Worm (Caenorhabditis elegans) whole organism, L2 larva: ENCODE data around the gene C18A11.1.

Experiments used
- F13H6.1 ChIP-seq: sonication (generic microtip); optimal IDR thresholded peaks from 2 replicates; lab custom pipeline; 2016; ENCODE audit warnings: missing genetic modification characterization, missing compliant biosample characterization
- alr-1 ChIP-seq: fragments of 150-350 bp; optimal IDR thresholded peaks from 2 replicates; lab custom pipeline; 2014; ENCODE audit warnings: missing biosample characterization, missing genetic modification characterization
- ceh-16 ChIP-seq: fragments of 150-350 bp; optimal IDR thresholded peaks from 2 replicates; lab custom pipeline; 2014; ENCODE audit warnings: missing biosample characterization, missing genetic modification characterization
- ceh-82 ChIP-seq: fragments of 150-350 bp; optimal IDR thresholded peaks from 2 replicates; lab custom pipeline; 2014; ENCODE audit warnings: missing biosample characterization, missing genetic modification characterization
- egl-27 ChIP-seq: sonication (generic microtip); optimal IDR thresholded peaks from 3 replicates; lab custom pipeline; 2017; ENCODE audit warnings: missing biosample characterization, missing genetic modification reagents, missing genetic modification characterization
- fos-1 ChIP-seq: fragments of 150-350 bp; optimal IDR thresholded peaks from 2 replicates; lab custom pipeline; 2014; ENCODE audit warnings: missing biosample characterization, missing genetic modification characterization
- lin-13 ChIP-seq: fragments of 150-350 bp; optimal IDR thresholded peaks from 2 replicates; lab custom pipeline; 2014; ENCODE audit warnings: missing biosample characterization, missing genetic modification reagents, missing genetic modification characterization
- nhr-11 ChIP-seq: fragments of 150-350 bp; optimal IDR thresholded peaks from 2 replicates; lab custom pipeline; 2014; ENCODE audit warnings: missing biosample characterization, missing genetic modification characterization
- nhr-6 ChIP-seq: fragments of 150-350 bp; optimal IDR thresholded peaks from 2 replicates; lab custom pipeline; 2014; ENCODE audit warnings: missing biosample characterization, missing genetic modification characterization
- nhr-77 ChIP-seq: fragments of 150-350 bp; optimal IDR thresholded peaks from 2 replicates; lab custom pipeline; 2014; ENCODE audit warnings: missing biosample characterization, missing genetic modification characterization
- sem-4 ChIP-seq: fragments of 150-350 bp; optimal IDR thresholded peaks from 2 replicates; lab custom pipeline; 2014; ENCODE audit warnings: missing biosample characterization, missing genetic modification reagents, missing genetic modification characterization

DNA sequence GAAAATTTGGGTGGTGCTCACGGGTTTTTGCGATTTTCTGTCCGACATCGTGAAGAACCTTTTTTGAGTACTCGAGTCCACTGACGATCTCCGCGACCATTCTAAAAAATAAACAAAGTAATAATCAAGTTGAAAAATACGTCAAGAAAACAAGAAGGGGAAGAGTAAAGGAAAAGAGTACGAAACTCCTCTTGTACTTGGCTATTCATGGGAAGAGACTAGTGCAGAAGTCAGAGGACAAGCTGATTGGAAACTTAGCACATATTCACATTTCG lies 17.3 kb downstream of the C18A11.1 start, which contains the start of gene dao-3:
- TF ChIP-seq nhr-6 (tag; lab: Kevin White, UChicago) = no peak
- TF ChIP-seq nhr-11 = no peak
- no peak for TF ChIP-seq ceh-16 (tag; lab: Kevin White, UChicago)
- no peak for TF ChIP-seq F13H6.1 (tag; lab: Kevin White, UChicago)
- TF ChIP-seq alr-1 (tag; lab: Kevin White, UChicago) = no peak
- TF ChIP-seq nhr-77 (tag; lab: Kevin White, UChicago) = no peak
- TF ChIP-seq egl-27 (tag; lab: Kevin White, UChicago) = no peak
- no peak for TF ChIP-seq ceh-82
- no peak for TF ChIP-seq fos-1
- TF ChIP-seq lin-13 (GFP tag; lab: Kevin White, UChicago) = no peak
- TF ChIP-seq sem-4 (tag; lab: Kevin White, UChicago) = no peak
